Fruit fly (Drosophila melanogaster): ENCODE measurements around the gene CG31917.
A peak's percentile ranks its signal among the peaks of the same experiment; 100 is the strongest.

Gene CG31917

DNA sequence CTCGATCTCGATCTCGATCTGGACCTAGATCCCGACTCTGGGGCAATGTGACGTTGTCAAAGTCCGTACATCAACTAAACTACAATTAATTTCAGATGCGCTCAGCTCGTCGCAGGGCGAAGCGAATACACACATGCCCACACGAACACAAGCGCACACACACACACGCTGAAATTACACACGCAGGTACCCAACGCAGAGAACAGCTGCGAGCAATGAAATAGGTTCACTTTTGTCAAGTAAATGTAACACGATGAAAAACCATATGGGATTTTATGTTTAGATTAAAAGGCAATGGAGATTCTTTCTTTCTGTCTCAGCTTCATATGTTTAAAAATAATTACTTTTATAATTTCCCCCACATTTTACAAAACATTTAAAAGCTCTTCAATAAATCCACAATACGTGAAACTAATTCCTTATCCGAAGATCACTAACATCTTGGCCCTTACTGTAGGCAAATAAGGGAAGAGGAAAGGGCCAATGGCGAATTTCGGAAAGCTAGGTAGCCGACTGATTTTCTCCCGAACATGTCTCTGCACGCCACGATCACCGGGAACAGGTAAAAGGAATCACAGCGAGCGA lies 10.3 kb downstream of the CG31917 start (continued):
- no peak for TF ChIP-seq BEAF-32 (GFP tag; optimal IDR thresholded peaks at IDR 0.05)
- peak; percentile 82 for TF ChIP-seq CG8388 (GFP tag; optimal IDR thresholded peaks at IDR 0.05)
- peak; percentile 67 for TF ChIP-seq dimm (GFP tag; IDR thresholded peaks at IDR 0.05)
- TF ChIP-seq crp (GFP tag; optimal IDR thresholded peaks at IDR 0.05), result peak in 1 of 2 experiments; percentile 21
- TF ChIP-seq CG1024 (GFP tag; IDR thresholded peaks at IDR 0.05), result 0 out of 2 replicates have a peak, but pooled peaks have one; percentile 22
- peak; percentile 54 for TF ChIP-seq Elba2 (GFP tag; optimal IDR thresholded peaks at IDR 0.05)
- TF ChIP-seq CG4404 (GFP tag; IDR thresholded peaks at IDR 0.05), result peak; percentile 81
- TF ChIP-seq CG17385 (GFP tag; optimal IDR thresholded peaks at IDR 0.05), result peak; percentile 78
- peak; percentile 6 for TF ChIP-seq TFAM (GFP tag; optimal IDR thresholded peaks at IDR 0.05)
- peak; percentile 79 for TF ChIP-seq onecut (GFP tag; IDR thresholded peaks at IDR 0.05)
- peak; percentile 76 for TF ChIP-seq jumu (GFP tag; optimal IDR thresholded peaks at IDR 0.05)
- TF ChIP-seq sima (GFP tag; optimal IDR thresholded peaks at IDR 0.05), result no peak
- peak; percentile 95 for TF ChIP-seq Med (GFP tag)
- peak; percentile 87 for TF ChIP-seq vfl (GFP tag; optimal IDR thresholded peaks at IDR 0.05)
- peak; percentile 75 for TF ChIP-seq Ssrp (tag; optimal IDR thresholded peaks at IDR 0.05)
- no peak for TF ChIP-seq HLH4C (GFP tag; IDR thresholded peaks at IDR 0.05; ENCODE audit: partially characterized antibody)
- peak; percentile 95 for TF ChIP-seq CG15696 (tag; optimal IDR thresholded peaks at IDR 0.05)
- peak; percentile 52 for TF ChIP-seq Jarid2 (GFP tag; optimal IDR thresholded peaks at IDR 0.05)
- peak; percentile 90 for TF ChIP-seq CG2678 (tag; optimal IDR thresholded peaks at IDR 0.05)
- TF ChIP-seq sqz (GFP tag; optimal IDR thresholded peaks at IDR 0.05), result peak; percentile 76
- peak; percentile 86 for TF ChIP-seq slbo (GFP tag; IDR thresholded peaks at IDR 0.05)
- TF ChIP-seq bowl (GFP tag; IDR thresholded peaks at IDR 0.05), result peak; percentile 40; the same call in 1 of the 2 replicates
- peak; percentile 14 for TF ChIP-seq repo (GFP tag; optimal IDR thresholded peaks at IDR 0.05)
- peak; percentile 56; the same call in 2 of the 3 replicates for TF ChIP-seq Optix (GFP tag; IDR thresholded peaks at IDR 0.05)
- no peak for TF ChIP-seq fd64A (GFP tag; optimal IDR thresholded peaks at IDR 0.05)
- peak; percentile 71 for TF ChIP-seq gcm2 (GFP tag; optimal IDR thresholded peaks at IDR 0.05)
- peak; percentile 60 for TF ChIP-seq kah (GFP tag; optimal IDR thresholded peaks at IDR 0.05)
- no peak for TF ChIP-seq Trl (optimal IDR thresholded peaks at IDR 0.05)
- TF ChIP-seq Trl (GFP tag; optimal IDR thresholded peaks at IDR 0.05), result peak; percentile 26
- peak; percentile 69 for TF ChIP-seq CG4730 (GFP tag; IDR thresholded peaks at IDR 0.05)
- TF ChIP-seq CG15601 (tag; optimal IDR thresholded peaks at IDR 0.05), result peak; percentile 79
- peak; percentile 63 for TF ChIP-seq CG11723 (GFP tag; optimal IDR thresholded peaks at IDR 0.05)
- peak; percentile 55 for TF ChIP-seq D19B (GFP tag; optimal IDR thresholded peaks at IDR 0.05)
- no peak for TF ChIP-seq sc (optimal IDR thresholded peaks at IDR 0.05)
- TF ChIP-seq sc (GFP tag; optimal IDR thresholded peaks at IDR 0.05), result peak; percentile 67
- peak; percentile 59 for TF ChIP-seq crc (GFP tag; optimal IDR thresholded peaks at IDR 0.05)
- TF ChIP-seq Side (GFP tag; optimal IDR thresholded peaks at IDR 0.05), result peak; percentile 81
- TF ChIP-seq CG7928 (GFP tag; optimal IDR thresholded peaks at IDR 0.05), result peak; percentile 53
- peak; percentile 97 for TF ChIP-seq p53 (GFP tag; optimal IDR thresholded peaks at IDR 0.05)
- TF ChIP-seq CG13775 (GFP tag; optimal IDR thresholded peaks at IDR 0.05), result peak; percentile 80
- TF ChIP-seq Antp (GFP tag; optimal IDR thresholded peaks at IDR 0.05), result peak; percentile 75
- no peak for TF ChIP-seq wek (GFP tag; optimal IDR thresholded peaks at IDR 0.05)
- peak; percentile 88 for TF ChIP-seq CoRest (tag; optimal IDR thresholded peaks at IDR 0.05)
- TF ChIP-seq insv (GFP tag; optimal IDR thresholded peaks at IDR 0.05), result peak in 1 of 2 experiments; percentile 47
- TF ChIP-seq pb (GFP tag; optimal IDR thresholded peaks at IDR 0.05), result peak; percentile 57
- TF ChIP-seq ind (GFP tag; optimal IDR thresholded peaks at IDR 0.05), result peak; percentile 74
- TF ChIP-seq CG34376 (GFP tag; optimal IDR thresholded peaks at IDR 0.05), result peak; percentile 75
- peak; percentile 68 for TF ChIP-seq Hr3 (GFP tag; optimal IDR thresholded peaks at IDR 0.05)
- TF ChIP-seq tin (GFP tag; optimal IDR thresholded peaks at IDR 0.05), result peak; percentile 74
- peak; percentile 11 for TF ChIP-seq MESR4 (GFP tag; optimal IDR thresholded peaks at IDR 0.05)

Measured in whole organism, embryonic.